Worm (Caenorhabditis elegans): Measurements from ENCODE around the gene cnb-1.

DNA sequence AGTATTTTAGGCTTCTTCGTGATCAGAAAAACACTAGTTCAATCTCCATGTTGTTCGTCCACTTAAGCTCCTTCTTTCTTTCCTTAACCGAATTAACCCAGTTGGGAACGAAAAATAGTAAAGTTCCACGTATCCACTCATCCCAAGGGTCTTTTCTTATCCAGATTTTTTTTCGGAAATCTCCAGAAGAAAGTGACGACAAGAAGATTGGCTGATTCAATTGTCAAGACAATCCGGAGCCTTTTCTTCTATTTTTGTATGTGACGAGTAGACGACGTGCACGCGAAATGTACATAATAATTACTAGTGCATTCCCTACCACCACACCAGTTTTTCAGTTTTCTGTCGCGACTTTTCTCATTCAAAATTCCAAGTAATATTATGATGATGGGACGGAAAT lies 24.3 kb upstream of the cnb-1 start:
- TF ChIP-seq elt-2 (tag; optimal IDR thresholded peaks at IDR 0.05) (no peak), dmd-4 (tag; optimal IDR thresholded peaks at IDR 0.05; ENCODE audit: borderline replicate concordance) (no peak)

Measured in whole organism, late embryonic.